Worm (Caenorhabditis elegans): ENCODE data around the gene C02F5.14.

Gene C02F5.14

ce11 chrIII:8232634-8233033, 2.7 kb downstream of the C02F5.14 start, which contains the start of gene henn-1:
Gene henn-1 (plus strand): TSS chrIII:8232651.
- TF ChIP-seq nhr-237 (tag; optimal IDR thresholded peaks at IDR 0.05) (no peak), elt-1 (tag; optimal IDR thresholded peaks at IDR 0.05) (no peak), Y55F3AM.14 (GFP tag; optimal IDR thresholded peaks at IDR 0.05) (no peak), ztf-11 (tag; optimal IDR thresholded peaks at IDR 0.05) (no peak), mdl-1 (tag; optimal IDR thresholded peaks at IDR 0.05) (no peak), egl-27 (tag; optimal IDR thresholded peaks at IDR 0.05) (no peak), peb-1 (tag; optimal IDR thresholded peaks at IDR 0.05) (no peak), nhr-6 (tag; optimal IDR thresholded peaks at IDR 0.05) (no peak), nhr-25 (tag; optimal IDR thresholded peaks at IDR 0.05) (no peak), skn-1 (tag; optimal IDR thresholded peaks at IDR 0.05) (no peak), nhr-129 (tag; optimal IDR thresholded peaks at IDR 0.05) (no peak), R02D3.7 (tag; optimal IDR thresholded peaks at IDR 0.05) (no peak), ama-1 (optimal IDR thresholded peaks at IDR 0.05) (no peak), nhr-21 (tag; optimal IDR thresholded peaks at IDR 0.05) (no peak), nhr-77 (tag; optimal IDR thresholded peaks at IDR 0.05) (no peak), ceh-16 (tag; optimal IDR thresholded peaks at IDR 0.05) (no peak), C34F6.9 (tag; optimal IDR thresholded peaks at IDR 0.05) (no peak)

- TF ChIP-seq blmp-1 (tag; optimal IDR thresholded peaks at IDR 0.05; ENCODE audit: insufficient read depth), result no peak
- TF ChIP-seq nhr-10 (tag; optimal IDR thresholded peaks at IDR 0.05), result no peak
- peak; percentile 41 for TF ChIP-seq nhr-6 (tag; optimal IDR thresholded peaks at IDR 0.05)
- no peak for TF ChIP-seq nhr-21 (tag; optimal IDR thresholded peaks at IDR 0.05)
- no peak for TF ChIP-seq egl-27 (tag; optimal IDR thresholded peaks at IDR 0.05)
- no peak for TF ChIP-seq lin-13 (GFP tag; optimal IDR thresholded peaks at IDR 0.05)
- TF ChIP-seq nhr-129 (tag; optimal IDR thresholded peaks at IDR 0.05), result peak; percentile 2
- TF ChIP-seq sma-9 (GFP tag; optimal IDR thresholded peaks at IDR 0.05), result peak; percentile 8
- TF ChIP-seq sma-9 (tag; optimal IDR thresholded peaks at IDR 0.05), result no peak
- no peak for TF ChIP-seq mdl-1 (tag; optimal IDR thresholded peaks at IDR 0.05)
- no peak for TF ChIP-seq Y55F3AM.14 (GFP tag; optimal IDR thresholded peaks at IDR 0.05)
- TF ChIP-seq crh-2 (tag; optimal IDR thresholded peaks at IDR 0.05), result peak; percentile 42
- no peak for TF ChIP-seq peb-1 (tag; optimal IDR thresholded peaks at IDR 0.05)
- TF ChIP-seq snpc-4 (tag; optimal IDR thresholded peaks at IDR 0.05), result no peak
- TF ChIP-seq sma-3 (GFP tag; optimal IDR thresholded peaks at IDR 0.05), result no peak
- TF ChIP-seq nhr-11 (tag; optimal IDR thresholded peaks at IDR 0.05), result no peak
- TF ChIP-seq ztf-4 (tag; optimal IDR thresholded peaks at IDR 0.05), result no peak
- TF ChIP-seq lsy-2 (tag; optimal IDR thresholded peaks at IDR 0.05), result peak in 1 of 2 experiments; percentile 57
- TF ChIP-seq ztf-11 (tag; optimal IDR thresholded peaks at IDR 0.05), result no peak
- peak; percentile 48 for TF ChIP-seq C34F6.9 (tag; optimal IDR thresholded peaks at IDR 0.05)
- no peak for TF ChIP-seq ZK546.5 (tag; optimal IDR thresholded peaks at IDR 0.05)
Observed at ce11 chrIII:8229480-8229879, 5.8 kb downstream of the C02F5.14 start.

- peak; percentile 44 for TF ChIP-seq nhr-25 (tag; optimal IDR thresholded peaks at IDR 0.05)
- no peak for TF ChIP-seq lin-13 (GFP tag; optimal IDR thresholded peaks at IDR 0.05)
- no peak for TF ChIP-seq lin-11 (tag; optimal IDR thresholded peaks at IDR 0.05)
Observed at ce11 chrIII:8228916-8229315, 6.4 kb downstream of the C02F5.14 start.

- TF ChIP-seq egl-27 (tag; optimal IDR thresholded peaks at IDR 0.05) (peak; percentile 30), mbf-1 (tag; optimal IDR thresholded peaks at IDR 0.05) (no peak), skn-1 (tag; optimal IDR thresholded peaks at IDR 0.05) (no peak), nhr-23 (tag; optimal IDR thresholded peaks at IDR 0.05) (no peak), ceh-16 (tag; optimal IDR thresholded peaks at IDR 0.05) (no peak), unc-62 (GFP tag; optimal IDR thresholded peaks at IDR 0.05) (no peak), lin-13 (GFP tag; optimal IDR thresholded peaks at IDR 0.05) (peak; percentile 51), ztf-11 (tag; optimal IDR thresholded peaks at IDR 0.05) (no peak), alr-1 (tag; optimal IDR thresholded peaks at IDR 0.05) (no peak), sma-3 (GFP tag; optimal IDR thresholded peaks at IDR 0.05) (peak; percentile 53), nhr-77 (tag; optimal IDR thresholded peaks at IDR 0.05) (no peak), sma-9 (GFP tag; optimal IDR thresholded peaks at IDR 0.05) (peak; percentile 86), sma-9 (tag; optimal IDR thresholded peaks at IDR 0.05) (no peak), lsy-2 (tag; optimal IDR thresholded peaks at IDR 0.05) (peak in 1 of 2 experiments; percentile 88), gmeb-1 (tag; optimal IDR thresholded peaks at IDR 0.05) (peak; percentile 44), lin-11 (tag; optimal IDR thresholded peaks at IDR 0.05) (peak; percentile 92), dmd-4 (tag; optimal IDR thresholded peaks at IDR 0.05) (no peak), ama-1 (optimal IDR thresholded peaks at IDR 0.05) (no peak), nhr-21 (tag; optimal IDR thresholded peaks at IDR 0.05) (peak; percentile 66), fos-1 (tag; optimal IDR thresholded peaks at IDR 0.05) (peak; percentile 70), nhr-11 (tag; optimal IDR thresholded peaks at IDR 0.05) (no peak), zag-1 (tag; optimal IDR thresholded peaks at IDR 0.05) (peak; percentile 66), R02D3.7 (tag; optimal IDR thresholded peaks at IDR 0.05) (no peak), nhr-10 (tag; optimal IDR thresholded peaks at IDR 0.05) (no peak), elt-1 (tag; optimal IDR thresholded peaks at IDR 0.05) (no peak), crh-2 (tag; optimal IDR thresholded peaks at IDR 0.05) (peak; percentile 75), blmp-1 (tag; optimal IDR thresholded peaks at IDR 0.05; ENCODE audit: insufficient read depth) (no peak), ceh-82 (tag; optimal IDR thresholded peaks at IDR 0.05) (no peak), mdl-1 (tag; optimal IDR thresholded peaks at IDR 0.05) (peak; percentile 78 to 92), snpc-4 (tag; optimal IDR thresholded peaks at IDR 0.05) (peak; percentile 64), nhr-12 (tag; optimal IDR thresholded peaks at IDR 0.05) (no peak), peb-1 (tag; optimal IDR thresholded peaks at IDR 0.05) (no peak), ZK546.5 (tag; optimal IDR thresholded peaks at IDR 0.05) (no peak), nhr-129 (tag; optimal IDR thresholded peaks at IDR 0.05) (peak; percentile 91), unc-39 (tag; optimal IDR thresholded peaks at IDR 0.05) (no peak), C34F6.9 (tag; optimal IDR thresholded peaks at IDR 0.05) (peak; percentile 96), ztf-1 (GFP tag; conservative IDR thresholded peaks at IDR 0.05) (no peak), F13H6.1 (tag; optimal IDR thresholded peaks at IDR 0.05) (peak; percentile 87), nhr-237 (tag; optimal IDR thresholded peaks at IDR 0.05) (no peak)
Observed at ce11 chrIII:8227511-8227910, 7.8 kb downstream of the C02F5.14 start, which contains the start of gene fbxl-1. Gene fbxl-1 (plus strand): TSS chrIII:8227830.
